Fruit fly (Drosophila melanogaster): ENCODE results near the gene Rilpl.

- TF ChIP-seq Ets96B (tag; optimal IDR thresholded peaks at IDR 0.05), result no peak
- no peak for TF ChIP-seq pdm3 (GFP tag; optimal IDR thresholded peaks at IDR 0.05)
- no peak for TF ChIP-seq Gug (GFP tag; IDR thresholded peaks at IDR 0.05)
- peak; percentile 32 for TF ChIP-seq vri (GFP tag; optimal IDR thresholded peaks at IDR 0.05)
- TF ChIP-seq CG34406 (GFP tag; optimal IDR thresholded peaks at IDR 0.05), result no peak
- no peak for TF ChIP-seq OdsH (GFP tag; optimal IDR thresholded peaks at IDR 0.05)
- TF ChIP-seq Hr39 (GFP tag; optimal IDR thresholded peaks at IDR 0.05), result no peak
- no peak for TF ChIP-seq CG10669 (GFP tag; optimal IDR thresholded peaks at IDR 0.05)
- TF ChIP-seq CG4318 (GFP tag; optimal IDR thresholded peaks at IDR 0.05), result no peak
- TF ChIP-seq spab (GFP tag; optimal IDR thresholded peaks at IDR 0.05), result no peak
- peak; percentile 33 for TF ChIP-seq CG3919 (GFP tag; optimal IDR thresholded peaks at IDR 0.05)
- no peak for TF ChIP-seq CG16779 (tag; optimal IDR thresholded peaks at IDR 0.05)
- TF ChIP-seq cyc (GFP tag; optimal IDR thresholded peaks at IDR 0.05), result no peak
- no peak for TF ChIP-seq net (GFP tag; optimal IDR thresholded peaks at IDR 0.05)
These were observed 12.3 kb upstream of the Rilpl start, which contains the start of the genes CG3719 and CG32813 for dm6 chrX:1380350-1381060.
